Worm (Caenorhabditis elegans) whole organism, dauer: ENCODE results near the gene usp-46.

ENCODE experiments used
- unc-62 ChIP-seq: sonication (generic microtip); optimal IDR thresholded peaks from 2 replicates; lab custom pipeline; 2017; ENCODE audit warnings: missing biosample characterization, missing genetic modification reagents, missing genetic modification characterization

The usp-46 gene

DNA sequence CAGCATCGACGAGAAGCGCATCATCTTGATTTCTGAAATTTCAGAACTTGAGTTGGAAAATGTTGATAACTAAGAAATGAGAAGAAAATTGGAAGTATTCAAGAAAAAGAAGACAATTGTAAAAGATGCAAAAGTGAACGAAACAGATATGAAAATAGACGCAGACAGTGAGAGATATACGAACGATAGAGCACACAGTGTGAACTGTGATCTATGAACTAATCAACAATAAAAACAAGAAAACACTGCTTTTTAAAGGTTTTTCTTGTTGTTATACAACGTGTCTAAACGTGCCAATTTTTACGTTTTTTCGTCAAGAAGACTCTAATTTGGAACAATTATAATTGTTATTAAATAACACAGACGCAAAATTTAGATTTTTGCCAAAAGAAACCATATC lies 23.6 kb upstream of the usp-46 start, which contains the start of gene ech-6:
Gene ech-6, minus strand, starts transcription at position 32 of the 400 bp plus-strand sequence.
- no peak for TF ChIP-seq unc-62 (GFP tag; lab: Kevin White, UChicago)

ce11 chrIII:9757414-9757813 lies 19.0 kb upstream of the usp-46 start, which contains the start of gene vps-53:
vps-53 (minus strand) TSS chrIII:9757514.
- TF ChIP-seq unc-62 (GFP tag; lab: Kevin White, UChicago): no peak

DNA sequence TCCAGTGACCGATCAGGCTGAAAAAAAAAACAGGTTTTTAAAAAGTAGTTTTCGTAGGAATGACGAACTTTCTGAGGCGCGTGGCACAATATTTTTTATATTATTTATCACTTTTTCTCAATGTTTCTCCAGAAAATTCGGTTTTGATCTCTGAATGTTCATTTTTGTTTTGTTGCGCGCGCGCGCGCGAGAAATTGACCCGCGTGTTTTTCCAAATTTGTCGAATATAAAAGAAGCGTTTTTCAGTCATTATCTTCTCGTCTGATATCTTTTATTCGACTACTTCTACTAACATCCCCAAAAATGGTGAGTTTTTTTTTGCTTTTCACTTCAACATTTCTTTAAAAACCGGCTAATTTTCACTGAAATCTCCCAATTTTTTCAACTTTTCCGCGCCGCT lies 17.6 kb upstream of the usp-46 start, which contains the start of gene rmd-1:
Gene rmd-1, plus strand, starts transcription at position 247 of the 400 bp plus-strand sequence.
- TF ChIP-seq unc-62 (GFP tag; lab: Kevin White, UChicago): no peak

DNA sequence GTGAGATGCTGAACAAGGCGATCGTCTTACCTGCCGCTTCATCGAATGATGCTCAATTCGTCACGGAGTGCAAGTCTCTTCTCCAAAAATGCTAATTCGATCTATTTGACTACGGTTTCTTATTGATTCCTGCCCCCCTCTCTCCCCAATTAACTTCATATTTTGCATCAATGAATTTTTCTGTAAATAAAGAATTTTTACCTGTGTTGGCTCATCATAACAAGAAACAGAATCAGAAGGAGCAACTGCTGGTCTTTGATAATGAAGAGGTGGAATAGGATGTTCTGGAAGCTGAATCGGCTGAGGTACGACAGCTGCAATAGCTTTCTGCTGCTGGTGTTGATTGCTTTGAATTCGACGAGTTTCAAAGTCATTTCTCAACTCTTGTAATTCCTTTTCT lies 16.2 kb upstream of the usp-46 start:
- no peak for TF ChIP-seq unc-62 (GFP tag; lab: Kevin White, UChicago)

- no peak for TF ChIP-seq unc-62 (GFP tag; lab: Kevin White, UChicago)
These were observed 14.2 kb upstream of the usp-46 start, which contains the start of gene gcc-2 for ce11 chrIII:9762093-9762748. gcc-2 (minus strand) TSS chrIII:9762143.

- no peak for TF ChIP-seq unc-62 (GFP tag; lab: Kevin White, UChicago)
These were observed 11.7 kb upstream of the usp-46 start for ce11 chrIII:9764718-9765117.

- TF ChIP-seq unc-62 (GFP tag; lab: Kevin White, UChicago): no peak
These were observed 10.9 kb upstream of the usp-46 start for ce11 chrIII:9765465-9765900.

DNA sequence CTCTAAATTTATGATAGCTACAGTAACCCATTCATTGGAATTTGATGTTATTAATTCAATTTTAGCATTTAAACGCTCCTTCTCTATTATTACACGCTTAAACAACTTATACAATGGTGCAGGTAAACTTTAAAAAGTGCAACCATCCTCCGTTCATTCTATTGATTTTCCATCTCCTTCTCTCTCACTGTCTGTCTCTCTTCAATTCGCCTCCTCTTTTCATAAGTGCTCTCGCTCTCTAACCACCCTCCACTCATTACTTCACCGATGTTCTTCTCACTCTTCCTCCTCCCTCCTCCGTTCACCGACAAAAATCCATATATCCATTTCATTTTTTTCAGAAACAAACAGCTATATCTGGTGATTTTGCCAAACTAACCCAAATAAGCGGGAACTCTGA lies 10.2 kb upstream of the usp-46 start, which contains the start of gene cbp-1:
Gene cbp-1, plus strand, starts transcription at position 335 of the 400 bp plus-strand sequence.
- TF ChIP-seq unc-62 (GFP tag; lab: Kevin White, UChicago): no peak

DNA sequence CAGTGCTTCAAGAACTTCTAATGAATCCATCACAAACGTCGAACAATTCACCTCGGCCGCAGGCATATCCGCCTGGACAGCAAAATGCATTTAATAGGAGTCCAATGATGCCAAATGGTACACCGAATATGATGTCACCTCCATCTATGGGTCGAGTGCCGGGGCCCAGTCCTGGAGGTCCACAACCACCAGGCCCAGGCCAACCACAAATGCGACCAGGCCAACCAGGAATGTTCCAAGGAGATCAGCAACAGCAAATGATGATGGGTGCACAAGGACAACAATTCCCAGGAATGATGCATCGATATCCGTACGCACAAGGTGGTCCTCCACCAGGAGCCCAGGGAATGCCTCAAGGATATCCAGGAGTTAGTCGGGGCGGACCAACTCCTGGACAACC lies 9.3 kb upstream of the usp-46 start:
- no peak for TF ChIP-seq unc-62 (GFP tag; lab: Kevin White, UChicago)

ce11 chrIII:9768023-9768422 lies 8.4 kb upstream of the usp-46 start:
- TF ChIP-seq unc-62 (GFP tag; lab: Kevin White, UChicago): no peak

DNA sequence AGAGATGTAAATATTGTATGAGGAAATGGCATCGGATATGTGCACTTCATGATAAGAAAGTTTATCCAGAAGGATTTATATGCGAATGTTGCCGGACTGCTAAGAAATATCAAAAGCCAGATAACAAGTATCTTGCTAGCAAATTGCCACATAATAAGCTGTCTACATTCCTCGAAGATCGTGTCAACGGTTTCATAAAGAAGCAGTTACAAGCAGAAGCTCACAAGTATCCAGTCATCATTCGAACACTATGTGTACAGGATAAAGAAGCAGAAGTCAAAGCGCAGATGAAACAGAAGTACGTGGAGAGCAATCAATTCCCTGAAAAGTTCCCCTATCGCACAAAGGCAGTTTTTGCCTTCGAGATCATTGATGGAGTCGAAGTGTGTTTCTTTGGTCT lies 5.8 kb upstream of the usp-46 start:
- TF ChIP-seq unc-62 (GFP tag; lab: Kevin White, UChicago): no peak

DNA sequence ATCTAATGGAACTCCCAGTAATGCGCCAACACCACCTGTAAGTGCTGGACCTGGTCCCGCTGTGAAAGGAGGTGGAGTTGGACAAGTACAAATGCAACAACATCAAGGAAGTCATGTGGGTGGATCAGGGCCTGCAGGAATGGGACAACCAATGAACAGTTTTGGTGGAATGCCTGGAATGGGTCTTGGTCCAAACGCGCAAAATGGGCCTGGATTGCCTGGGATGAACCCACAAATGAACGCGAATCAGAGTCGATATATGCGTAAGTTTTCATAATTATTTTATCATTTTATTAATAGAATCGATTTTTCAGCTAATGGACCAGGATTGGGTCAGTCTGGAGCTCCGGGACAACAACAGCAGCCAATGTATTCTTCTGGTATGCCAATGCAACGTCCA lies 4.0 kb upstream of the usp-46 start:
- TF ChIP-seq unc-62 (GFP tag; lab: Kevin White, UChicago): no peak

- TF ChIP-seq unc-62 (GFP tag; lab: Kevin White, UChicago): no peak
These were observed 507 bp upstream of the usp-46 start for ce11 chrIII:9775916-9776315.

ce11 chrIII:9779080-9779479 lies 2.7 kb downstream of the usp-46 start:
- no peak for TF ChIP-seq unc-62 (GFP tag; lab: Kevin White, UChicago)

ce11 chrIII:9780254-9780653 lies 3.8 kb downstream of the usp-46 start, which contains the start of gene sqv-3:
sqv-3 (minus strand) TSS chrIII:9780354.
- TF ChIP-seq unc-62 (GFP tag; lab: Kevin White, UChicago): no peak

DNA sequence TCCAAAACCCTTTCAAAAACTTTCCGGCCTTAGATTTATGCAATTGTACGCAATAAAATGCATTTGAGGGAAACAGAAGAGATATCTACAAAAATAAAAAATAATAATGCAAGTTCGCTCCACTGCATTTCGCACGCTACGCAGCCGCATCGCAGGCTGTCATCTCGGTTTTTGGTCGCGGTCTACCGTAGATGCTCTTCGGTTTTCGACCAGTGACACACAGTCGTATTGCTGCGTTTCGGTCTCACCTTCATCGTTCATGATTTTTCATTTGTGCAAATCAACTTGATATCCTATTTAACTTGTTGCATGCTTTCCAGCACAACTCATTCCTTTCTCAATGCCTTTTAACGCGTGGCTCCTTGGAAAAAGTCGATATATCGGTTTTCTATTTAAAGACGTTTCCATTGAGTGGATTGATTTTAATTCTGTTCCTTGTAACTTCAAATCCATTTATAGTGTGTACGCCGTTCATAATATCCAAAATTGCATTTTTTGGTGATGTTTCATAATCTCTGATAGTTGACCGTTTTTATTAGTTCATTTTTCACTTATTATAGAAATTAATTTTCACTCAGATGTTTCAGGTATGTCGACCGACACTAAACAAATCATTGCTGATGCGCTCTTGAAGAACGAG lies 4.4 kb downstream of the usp-46 start, which contains the start of gene vha-1:
Gene vha-1, plus strand, starts transcription at position 590 of the 640 bp plus-strand sequence.
- no peak for TF ChIP-seq unc-62 (GFP tag; lab: Kevin White, UChicago)
